Worm (Caenorhabditis elegans) whole organism, L2 larva: Measurements from ENCODE around the gene K08F4.3.

Experiments used
- lin-11 ChIP-seq: fragments of 150-350 bp; sonication (generic microtip); optimal IDR thresholded peaks from 2 replicates; lab custom pipeline; 2014; ENCODE audit warnings: missing biosample characterization, missing genetic modification characterization, inconsistent platforms, mixed read lengths
- mdl-1 ChIP-seq, 2 experiments: fragments of 150-350 bp in 1 of 2; sonication (generic microtip) in 1 of 2; optimal IDR thresholded peaks; 2 replicates each; lab custom pipeline; 2017; ENCODE audit warnings: missing biosample characterization in 2 of 2, missing genetic modification characterization in 2 of 2
- nhr-11 ChIP-seq: fragments of 150-350 bp; optimal IDR thresholded peaks from 2 replicates; lab custom pipeline; 2014; ENCODE audit warnings: missing biosample characterization, missing genetic modification characterization
- unc-62 ChIP-seq: fragments of 150-350 bp; optimal IDR thresholded peaks from 2 replicates; lab custom pipeline; 2014; ENCODE audit warnings: missing biosample characterization, missing genetic modification reagents, missing genetic modification characterization
- ztf-11 ChIP-seq: sonication (generic microtip); optimal IDR thresholded peaks from 2 replicates; lab custom pipeline; 2017; ENCODE audit warnings: missing biosample characterization, missing genetic modification characterization

ce11 chrIV:10153479-10153878, 24.4 kb downstream of the K08F4.3 start:
- TF ChIP-seq ztf-11 (tag; lab: Kevin White, UChicago), result no peak
- no peak for TF ChIP-seq lin-11 (tag; lab: Kevin White, UChicago)
- no peak for TF ChIP-seq nhr-11 (tag; lab: Kevin White, UChicago)
- no peak for TF ChIP-seq mdl-1 (tag; optimal IDR thresholded peaks at IDR 0.05; lab: Kevin White, UChicago)
- TF ChIP-seq unc-62 (GFP tag; lab: Kevin White, UChicago), result no peak
